Fruit fly (Drosophila melanogaster) whole organism, embryonic: ENCODE data around the gene CG32163.

Experiments used
- Awh ChIP-seq: fragments of 200-800 bp; sonication (Bioruptor generic); IDR thresholded peaks from 2 replicates; pipeline ENCODE4, ENCODE4 v1.3.6; 2022; ENCODE audit warnings: missing biosample characterization, missing genetic modification characterization
- Bteb2 ChIP-seq: fragments of 200-800 bp; sonication (Bioruptor generic); optimal IDR thresholded peaks from 2 replicates; lab custom pipeline; 2016; ENCODE audit warnings: missing biosample characterization, missing genetic modification characterization
- CG10565 ChIP-seq: fragments of 200-800 bp; sonication (Bioruptor generic); optimal IDR thresholded peaks from 3 replicates; lab custom pipeline; 2016; ENCODE audit warnings: missing biosample characterization, mild to moderate bottlenecking, missing genetic modification characterization
- CG10979 ChIP-seq: fragments of 200-800 bp; sonication (Bioruptor generic); optimal IDR thresholded peaks from 2 replicates; lab custom pipeline; 2018; ENCODE audit warnings: missing biosample characterization, mild to moderate bottlenecking, missing genetic modification characterization, moderate library complexity
- CG11247 ChIP-seq: fragments of 200-800 bp; sonication (Bioruptor generic); IDR thresholded peaks from 2 replicates; pipeline ENCODE4 v1.3.6; 2022; ENCODE audit warnings: missing biosample characterization, missing genetic modification characterization
- CG12071 ChIP-seq: fragments of 200-800 bp; sonication (Bioruptor generic); optimal IDR thresholded peaks from 3 replicates; lab custom pipeline; 2018; ENCODE audit warnings: missing biosample characterization, mild to moderate bottlenecking, missing genetic modification characterization
- CG12104 ChIP-seq: fragments of 200-800 bp; sonication (Bioruptor generic); optimal IDR thresholded peaks from 3 replicates; lab custom pipeline; 2016; ENCODE audit warnings: missing biosample characterization, missing genetic modification characterization
- CG15269 ChIP-seq: fragments of 200-800 bp; sonication (Bioruptor generic); optimal IDR thresholded peaks from 2 replicates; lab custom pipeline; 2018; ENCODE audit warnings: missing biosample characterization, mild to moderate bottlenecking, missing genetic modification characterization, moderate library complexity
- CG16863 ChIP-seq: fragments of 200-800 bp; sonication (Bioruptor generic); optimal IDR thresholded peaks from 3 replicates; lab custom pipeline; 2016; ENCODE audit warnings: missing biosample characterization, missing genetic modification characterization
- CG17328 ChIP-seq: fragments of 200-800 bp; sonication (Bioruptor generic); IDR thresholded peaks from 2 replicates; pipeline ENCODE4 v1.3.6; 2022; ENCODE audit warnings: missing biosample characterization, missing genetic modification characterization
- CG17912 ChIP-seq: fragments of 200-800 bp; sonication (Bioruptor generic); optimal IDR thresholded peaks from 2 replicates; lab custom pipeline; 2018; ENCODE audit warnings: missing biosample characterization, mild to moderate bottlenecking, missing genetic modification characterization
- CG30020 ChIP-seq: fragments of 200-800 bp; optimal IDR thresholded peaks from 2 replicates; lab custom pipeline; 2019; ENCODE audit warnings: missing biosample characterization, mild to moderate bottlenecking, missing genetic modification characterization, moderate library complexity
- CG32767 ChIP-seq: fragments of 200-800 bp; sonication (Bioruptor generic); IDR thresholded peaks from 2 replicates; pipeline ENCODE4 v1.3.6; 2022; ENCODE audit warnings: missing biosample characterization, missing genetic modification characterization
- CG32772 ChIP-seq: fragments of 200-800 bp; sonication (Bioruptor generic); IDR thresholded peaks from 2 replicates; pipeline ENCODE4 v1.3.6; 2022; ENCODE audit warnings: missing biosample characterization, missing genetic modification characterization
- CG33213 ChIP-seq: fragments of 200-800 bp; sonication (Bioruptor generic); optimal IDR thresholded peaks from 3 replicates; lab custom pipeline; 2016; ENCODE audit warnings: missing biosample characterization, missing genetic modification characterization
- CG4424 ChIP-seq: fragments of 200-800 bp; sonication (Bioruptor generic); optimal IDR thresholded peaks from 3 replicates; lab custom pipeline; 2016; ENCODE audit warnings: missing biosample characterization, missing genetic modification characterization
- CG4617 ChIP-seq: fragments of 200-800 bp; sonication (Bioruptor generic); optimal IDR thresholded peaks from 3 replicates; lab custom pipeline; 2016; ENCODE audit warnings: missing biosample characterization, missing genetic modification characterization, borderline replicate concordance
- CG6175 ChIP-seq: fragments of 200-800 bp; sonication (Bioruptor generic); IDR thresholded peaks from 3 replicates; pipeline ENCODE4 v1.3.6; 2022; ENCODE audit warnings: missing biosample characterization, missing genetic modification characterization
- CG6272 ChIP-seq: fragments of 200-800 bp; sonication (Bioruptor generic); IDR thresholded peaks from 2 replicates; pipeline ENCODE4 v1.3.6; 2022; ENCODE audit warnings: missing biosample characterization, missing genetic modification characterization
- CG8281 ChIP-seq: fragments of 200-800 bp; sonication (Bioruptor generic); optimal IDR thresholded peaks from 2 replicates; lab custom pipeline; 2018; ENCODE audit warnings: missing biosample characterization, mild to moderate bottlenecking, missing genetic modification characterization, moderate library complexity
- CkIIα-i1 ChIP-seq: fragments of 200-800 bp; sonication (Bioruptor generic); IDR thresholded peaks from 2 replicates; pipeline ENCODE4 v1.3.6; 2022; ENCODE audit warnings: missing biosample characterization, missing genetic modification characterization
- D19B ChIP-seq: fragments of 200-800 bp; sonication (Bioruptor generic); optimal IDR thresholded peaks from 2 replicates; lab custom pipeline; 2017; ENCODE audit warnings: missing biosample characterization, mild to moderate bottlenecking, missing genetic modification characterization
- Doc2 ChIP-seq: fragments of 200-800 bp; sonication (Bioruptor generic); IDR thresholded peaks from 2 replicates; pipeline ENCODE4 v1.3.6; 2022; ENCODE audit warnings: missing biosample characterization, missing genetic modification characterization
- Doc3 ChIP-seq: fragments of 200-800 bp; sonication (Bioruptor generic); IDR thresholded peaks from 3 replicates; pipeline ENCODE4 v1.3.6; 2022; ENCODE audit warnings: missing biosample characterization, missing genetic modification characterization; ENCODE audit not compliant: partially characterized antibody
- GATAe ChIP-seq: fragments of 200-800 bp; sonication (Bioruptor generic); conservative IDR thresholded peaks from 2 replicates; pipeline ENCODE4 v1.3.6; 2022; ENCODE audit warnings: missing biosample characterization, missing genetic modification characterization
- Hmr ChIP-seq: fragments of 200-800 bp; sonication (Bioruptor generic); optimal IDR thresholded peaks from 3 replicates; lab custom pipeline; 2017; ENCODE audit warnings: mild to moderate bottlenecking, missing biosample characterization, missing genetic modification reagents, missing genetic modification characterization
- Hr51 ChIP-seq, 2 experiments: fragments of 200-800 bp; sonication (Bioruptor generic); optimal IDR thresholded peaks; 2 replicates in 1 of 2; 3 replicates in 1 of 2; lab custom pipeline; 2016 to 2018; ENCODE audit warnings: missing biosample characterization in 2 of 2, missing genetic modification characterization in 2 of 2, mild to moderate bottlenecking in 1 of 2, moderate library complexity in 1 of 2
- NC2α ChIP-seq: fragments of 200-800 bp; sonication (Bioruptor generic); optimal IDR thresholded peaks from 2 replicates; lab custom pipeline; 2016; ENCODE audit warnings: missing biosample characterization, missing genetic modification characterization
- Neu2 ChIP-seq: fragments of 200-800 bp; sonication (Bioruptor generic); optimal IDR thresholded peaks from 3 replicates; lab custom pipeline; 2016; ENCODE audit warnings: missing biosample characterization, missing genetic modification characterization, borderline replicate concordance
- Nf-YC ChIP-seq: fragments of 200-800 bp; optimal IDR thresholded peaks from 3 replicates; lab custom pipeline; 2019; ENCODE audit warnings: missing biosample characterization, mild to moderate bottlenecking, missing genetic modification characterization, moderate library complexity
- PHDP ChIP-seq: fragments of 200-800 bp; sonication (Bioruptor generic); optimal IDR thresholded peaks from 3 replicates; lab custom pipeline; 2018; ENCODE audit warnings: missing biosample characterization, mild to moderate bottlenecking, missing genetic modification characterization, moderate library complexity
- Sox102F ChIP-seq: fragments of 200-800 bp; sonication (Bioruptor generic); optimal IDR thresholded peaks from 2 replicates; lab custom pipeline; 2018; ENCODE audit warnings: missing biosample characterization, mild to moderate bottlenecking, missing genetic modification characterization, moderate library complexity
- al ChIP-seq: fragments of 200-800 bp; sonication (Bioruptor generic); IDR thresholded peaks from 2 replicates; pipeline ENCODE4 v1.3.6; 2022; ENCODE audit warnings: missing biosample characterization, missing genetic modification characterization
- bbx ChIP-seq: fragments of 200-800 bp; sonication (Bioruptor generic); IDR thresholded peaks from 2 replicates; pipeline ENCODE4 v1.3.6; 2022; ENCODE audit warnings: missing biosample characterization, missing genetic modification characterization; ENCODE audit not compliant: partially characterized antibody
- dati ChIP-seq: fragments of 200-800 bp; sonication (Bioruptor generic); IDR thresholded peaks from 2 replicates; pipeline ENCODE4 v1.3.6; 2022; ENCODE audit warnings: missing biosample characterization, missing genetic modification characterization
- eve ChIP-seq, 2 experiments: fragments of >200 bp; optimal IDR thresholded peaks; 2 replicates each; lab custom pipeline; 2017; ENCODE audit warnings: missing biosample characterization in 2 of 2, missing genetic modification characterization in 2 of 2
- gce ChIP-seq: fragments of 200-800 bp; sonication (Bioruptor generic); IDR thresholded peaks from 3 replicates; pipeline ENCODE4 v1.3.6; 2022; ENCODE audit warnings: missing biosample characterization, missing genetic modification characterization
- jing ChIP-seq: fragments of 200-800 bp; sonication (Bioruptor generic); optimal IDR thresholded peaks from 2 replicates; lab custom pipeline; 2018; ENCODE audit warnings: missing biosample characterization, mild to moderate bottlenecking, missing genetic modification characterization
- jumu ChIP-seq: fragments of 200-800 bp; sonication (Bioruptor generic); optimal IDR thresholded peaks from 3 replicates; lab custom pipeline; 2016; ENCODE audit warnings: missing biosample characterization, missing genetic modification characterization
- kah ChIP-seq: fragments of 200-800 bp; sonication (Bioruptor generic); optimal IDR thresholded peaks from 2 replicates; lab custom pipeline; 2018; ENCODE audit warnings: missing biosample characterization, mild to moderate bottlenecking, missing genetic modification characterization
- klu ChIP-seq: fragments of 200-800 bp; sonication (Bioruptor generic); IDR thresholded peaks from 2 replicates; pipeline ENCODE4 v1.3.6; 2022; ENCODE audit warnings: missing biosample characterization, missing genetic modification characterization
- nom ChIP-seq: fragments of 200-800 bp; sonication (Bioruptor generic); optimal IDR thresholded peaks from 2 replicates; lab custom pipeline; 2017; ENCODE audit warnings: missing biosample characterization, missing genetic modification characterization, mild to moderate bottlenecking, moderate library complexity, missing genetic modification reagents
- org-1 ChIP-seq: fragments of 200-800 bp; sonication (Bioruptor generic); optimal IDR thresholded peaks from 2 replicates; lab custom pipeline; 2017; ENCODE audit warnings: missing biosample characterization, missing genetic modification characterization
- pb ChIP-seq: fragments of 200-800 bp; sonication (Bioruptor generic); optimal IDR thresholded peaks from 3 replicates; lab custom pipeline; 2016; ENCODE audit warnings: missing biosample characterization, missing genetic modification characterization
- peb ChIP-seq: fragments of 200-800 bp; sonication (Bioruptor generic); IDR thresholded peaks from 2 replicates; pipeline ENCODE4 v1.3.6; 2022; ENCODE audit warnings: missing biosample characterization, missing genetic modification characterization
- sc ChIP-seq, 3 experiments: fragments of >200 bp in 2 of 3; fragments of 200-800 bp in 1 of 3; sonication (Bioruptor generic) in 1 of 3; optimal IDR thresholded peaks; 2 replicates in 2 of 3; 3 replicates in 1 of 3; lab custom pipeline; 2017; ENCODE audit warnings: mild to moderate bottlenecking in 1 of 3, missing biosample characterization in 1 of 3, missing genetic modification characterization in 1 of 3, missing genetic modification reagents in 1 of 3
- sim ChIP-seq: fragments of 200-800 bp; sonication (Bioruptor generic); IDR thresholded peaks from 2 replicates; pipeline ENCODE4 v1.3.6; 2022; ENCODE audit warnings: missing biosample characterization, missing genetic modification characterization
- sob ChIP-seq: fragments of 200-800 bp; sonication (Bioruptor generic); IDR thresholded peaks from 2 replicates; pipeline ENCODE4 v1.3.6; 2022; ENCODE audit warnings: missing biosample characterization, missing genetic modification characterization
- twi ChIP-seq: fragments of 200-800 bp; optimal IDR thresholded peaks from 2 replicates; lab custom pipeline; 2019; ENCODE audit warnings: missing biosample characterization, mild to moderate bottlenecking, missing genetic modification characterization, moderate library complexity
- usp ChIP-seq: fragments of >200 bp; optimal IDR thresholded peaks from 2 replicates; lab custom pipeline; 2017; ENCODE audit warnings: missing biosample characterization, missing genetic modification characterization
- z ChIP-seq: fragments of 200-800 bp; sonication (Bioruptor generic); IDR thresholded peaks from 3 replicates; pipeline ENCODE4 v1.3.6; 2022; ENCODE audit warnings: missing biosample characterization, missing genetic modification characterization
- zf30C ChIP-seq: fragments of 200-800 bp; sonication (Bioruptor generic); optimal IDR thresholded peaks from 3 replicates; lab custom pipeline; 2018; ENCODE audit warnings: missing biosample characterization, mild to moderate bottlenecking, missing genetic modification characterization

CG32163 gene

dm6 chr3L:16572208-16572607, 14.7 kb upstream of the CG32163 start (continued):
- TF ChIP-seq CG6175 (GFP tag; lab: Robert Waterston, UW) (no peak), CG12071 (no peak), CG6272 (GFP tag; lab: Robert Waterston, UW) (no peak), CG30020 (tag; lab: Kevin White, UChicago) (no peak), CG11247 (GFP tag; lab: Robert Waterston, UW) (no peak), Bteb2 (GFP tag; lab: Kevin White, UChicago) (no peak), kah (GFP tag; lab: Kevin White, UChicago) (no peak), nom (GFP tag; lab: Kevin White, UChicago) (no peak), NC2α (GFP tag; lab: Kevin White, UChicago) (no peak), CG32772 (no peak), CG10565 (GFP tag; lab: Kevin White, UChicago) (no peak), CG16863 (no peak), CG12104 (GFP tag; lab: Kevin White, UChicago) (no peak), sob (no peak), dati (no peak), CG17912 (no peak), Awh (GFP tag; lab: Robert Waterston, UW) (no peak), CG4617 (GFP tag; lab: Kevin White, UChicago) (no peak), klu (GFP tag; lab: Robert Waterston, UW) (no peak), CG8281 (tag; lab: Kevin White, UChicago) (no peak), Nf-YC (peak; percentile 1), sc (optimal IDR thresholded peaks at IDR 0.05; lab: Kevin White, UChicago) (no peak), sc (GFP tag; optimal IDR thresholded peaks at IDR 0.05; lab: Kevin White, UChicago) (no peak), twi (no peak), usp (GFP tag; lab: Kevin White, UChicago) (no peak), GATAe (GFP tag; lab: Robert Waterston, UW) (no peak), sim (GFP tag; lab: Robert Waterston, UW) (no peak), org-1 (GFP tag; lab: Kevin White, UChicago) (no peak), PHDP (tag; lab: Kevin White, UChicago) (no peak), CkIIα-i1 (GFP tag; lab: Robert Waterston, UW) (no peak), CG10979 (tag; lab: Kevin White, UChicago) (no peak), CG33213 (GFP tag; lab: Kevin White, UChicago) (no peak), z (no peak), D19B (GFP tag; lab: Kevin White, UChicago) (no peak), Neu2 (no peak), Doc2 (GFP tag; lab: Robert Waterston, UW) (no peak), eve (GFP tag; optimal IDR thresholded peaks at IDR 0.05; lab: Kevin White, UChicago) (no peak), gce (GFP tag; lab: Robert Waterston, UW) (no peak), al (GFP tag; lab: Robert Waterston, UW) (no peak), CG32767 (no peak), Hmr (GFP tag; lab: Kevin White, UChicago) (no peak), pb (GFP tag; lab: Kevin White, UChicago) (no peak), zf30C (GFP tag; lab: Kevin White, UChicago) (no peak), Sox102F (GFP tag; lab: Kevin White, UChicago) (no peak), bbx (peak; percentile 47; the same call in 1 of the 2 replicates), CG15269 (peak; percentile 19), CG4424 (GFP tag; lab: Kevin White, UChicago) (no peak), Hr51 (GFP tag; optimal IDR thresholded peaks at IDR 0.05; lab: Kevin White, UChicago) (no peak), peb (GFP tag; lab: Robert Waterston, UW) (no peak), jumu (GFP tag; lab: Kevin White, UChicago) (no peak), Doc3 (no peak), CG17328 (GFP tag; lab: Robert Waterston, UW) (no peak), jing (no peak)
